ENCODE assay signal across 2 worm cellular contexts in genomic region chrII:754971-755370, ce11.
TF ChIP-seq lines count a peak whose summit lies in the region.

No protein-coding gene starts in this region.

TF ChIP-seq in whole organism, L4 larva, 104 proteins besides CTCF, POLR2A, EP300 and RAD21:
- TF ChIP-seq duxl-1 (tag; optimal IDR thresholded peaks at IDR 0.05; lab: Kevin White, UChicago; ENCODE audit: poor library complexity) (no peak), saeg-2 (GFP tag; IDR thresholded peaks at IDR 0.05; lab: Robert Waterston, UW) (no peak), zfp-2 (tag; optimal IDR thresholded peaks at IDR 0.05; lab: Kevin White, UChicago) (no peak), daf-8 (GFP tag; IDR thresholded peaks at IDR 0.05; lab: Robert Waterston, UW) (no peak), lin-38 (GFP tag; IDR thresholded peaks at IDR 0.05; lab: Robert Waterston, UW) (0 out of 2 replicates have a peak, but pooled peaks have one; percentile 14), fos-1 (tag; optimal IDR thresholded peaks at IDR 0.05; lab: Kevin White, UChicago) (no peak), zip-2 (tag; optimal IDR thresholded peaks at IDR 0.05; lab: Kevin White, UChicago) (no peak), pha-4 (GFP tag; IDR thresholded peaks at IDR 0.05; lab: Robert Waterston, UW) (0 out of 2 replicates have a peak, but pooled peaks have one; percentile 15), pha-4 (tag; optimal IDR thresholded peaks at IDR 0.05; lab: Kevin White, UChicago) (no peak), attf-4 (tag; optimal IDR thresholded peaks at IDR 0.05; lab: Kevin White, UChicago) (no peak), mdt-29 (GFP tag; IDR thresholded peaks at IDR 0.05; lab: Robert Waterston, UW) (no peak), aly-2 (tag; optimal IDR thresholded peaks at IDR 0.05; lab: Kevin White, UChicago) (no peak), T26A8.4 (GFP tag; IDR thresholded peaks at IDR 0.05; lab: Robert Waterston, UW) (no peak), mdl-1 (tag; optimal IDR thresholded peaks at IDR 0.05; lab: Kevin White, UChicago) (no peak), ama-1 (optimal IDR thresholded peaks at IDR 0.05; lab: Kevin White, UChicago) (no peak), spr-3 (GFP tag; optimal IDR thresholded peaks at IDR 0.05; lab: Kevin White, UChicago) (no peak)

TF ChIP-seq in whole organism, young adult, 124 proteins besides CTCF, POLR2A, EP300 and RAD21:
- TF ChIP-seq snpc-3.4 (tag; optimal IDR thresholded peaks at IDR 0.05; lab: Kevin White, UChicago) (no peak), ceh-79 (tag; optimal IDR thresholded peaks at IDR 0.05; lab: Kevin White, UChicago) (no peak), cebp-1 (GFP tag; IDR thresholded peaks at IDR 0.05; lab: Robert Waterston, UW) (no peak), cebp-1 (tag; optimal IDR thresholded peaks at IDR 0.05; lab: Kevin White, UChicago) (no peak), rcor-1 (GFP tag; IDR thresholded peaks at IDR 0.05; lab: Robert Waterston, UW) (no peak), aptf-3 (GFP tag; IDR thresholded peaks at IDR 0.05; lab: Robert Waterston, UW) (no peak), F37B4.10 (GFP tag; IDR thresholded peaks at IDR 0.05; lab: Robert Waterston, UW) (no peak), ccch-3 (GFP tag; optimal IDR thresholded peaks at IDR 0.05; lab: Kevin White, UChicago) (no peak), cebp-2 (GFP tag; IDR thresholded peaks at IDR 0.05; lab: Robert Waterston, UW) (0 out of 2 replicates have a peak, but pooled peaks have one; percentile 10), nfya-2 (GFP tag; IDR thresholded peaks at IDR 0.05; lab: Robert Waterston, UW) (no peak), rpc-1 (optimal IDR thresholded peaks at IDR 0.05; lab: Kevin White, UChicago) (peak; percentile 4), rpc-1 (tag; optimal IDR thresholded peaks at IDR 0.05; lab: Kevin White, UChicago) (peak; percentile 58), hmg-1.2 (GFP tag; IDR thresholded peaks at IDR 0.05; lab: Robert Waterston, UW) (no peak), tbp1 (GFP tag; optimal IDR thresholded peaks at IDR 0.05; lab: Kevin White, UChicago) (peak; percentile 74), ztf-25 (GFP tag; IDR thresholded peaks at IDR 0.05; lab: Robert Waterston, UW) (no peak), lsl-1 (GFP tag; optimal IDR thresholded peaks at IDR 0.05; lab: Kevin White, UChicago) (no peak), Y95B8A.8 (GFP tag; IDR thresholded peaks at IDR 0.05; lab: Robert Waterston, UW) (no peak), pbrm-1 (GFP tag; IDR thresholded peaks at IDR 0.05; lab: Robert Waterston, UW) (0 out of 2 replicates have a peak, but pooled peaks have one; percentile 28), snpc-4 (GFP tag; optimal IDR thresholded peaks at IDR 0.05; lab: Kevin White, UChicago) (no peak), snpc-4 (tag; optimal IDR thresholded peaks at IDR 0.05; lab: Kevin White, UChicago) (no peak), tlf-1 (GFP tag; optimal IDR thresholded peaks at IDR 0.05; lab: Kevin White, UChicago) (no peak)
